Worm (Caenorhabditis elegans): Measurements from ENCODE around the gene B0281.4.

Gene B0281.4

DNA sequence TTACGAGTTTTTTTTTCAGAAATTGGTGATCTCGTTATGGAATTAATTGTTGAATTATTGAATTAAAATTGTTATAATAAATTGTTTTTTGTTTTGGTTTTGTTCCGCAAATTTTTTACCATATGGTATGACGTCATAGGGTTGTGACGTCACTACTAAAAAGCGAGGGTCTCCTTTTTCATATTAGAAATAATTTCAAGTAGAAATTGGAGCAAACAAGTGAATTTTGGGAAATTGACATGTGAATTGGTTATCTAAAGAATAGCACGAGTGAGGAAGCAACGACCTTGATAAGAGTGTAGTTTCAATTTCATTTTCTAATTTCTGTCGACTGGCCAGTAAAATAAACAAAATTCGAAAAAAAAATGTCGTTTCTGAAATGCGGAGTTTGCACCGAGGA, 36.9 kb upstream of the B0281.4 start, which contains the start of gene F43C11.7:
F43C11.7 (plus strand) TSS at position 326 of the 400 bp plus-strand sequence.
- TF ChIP-seq fos-1 (tag; optimal IDR thresholded peaks at IDR 0.05) (peak; percentile 60), gmeb-1 (tag; optimal IDR thresholded peaks at IDR 0.05) (peak; percentile 26), ztf-4 (tag; optimal IDR thresholded peaks at IDR 0.05) (no peak), snpc-4 (tag; optimal IDR thresholded peaks at IDR 0.05) (no peak), mab-5 (tag; optimal IDR thresholded peaks at IDR 0.05) (no peak)

DNA sequence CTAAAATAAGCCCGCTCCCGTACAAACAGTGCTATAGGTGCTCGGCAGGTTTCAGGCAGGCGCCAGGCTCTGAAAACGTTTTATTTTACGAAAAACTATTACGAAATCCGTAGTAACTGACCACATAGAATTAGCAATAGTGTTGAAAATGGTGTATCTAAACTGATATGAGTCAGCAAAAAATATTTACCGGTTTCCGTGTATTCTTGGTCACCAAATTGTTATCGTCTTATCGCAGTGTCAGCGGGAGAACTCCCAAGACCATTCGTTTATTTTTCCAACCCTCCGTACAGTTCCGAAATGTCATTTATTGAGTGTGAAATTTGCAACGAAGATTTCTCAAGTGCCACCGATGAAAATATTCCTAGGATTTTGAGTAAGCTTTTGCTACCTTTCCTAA, 33.6 kb upstream of the B0281.4 start, which contains the start of gene F43C11.8:
F43C11.8 (plus strand) TSS at position 301 of the 400 bp plus-strand sequence.
- TF ChIP-seq fos-1 (tag; optimal IDR thresholded peaks at IDR 0.05) (peak; percentile 1), lsy-2 (tag; optimal IDR thresholded peaks at IDR 0.05) (no peak)

DNA sequence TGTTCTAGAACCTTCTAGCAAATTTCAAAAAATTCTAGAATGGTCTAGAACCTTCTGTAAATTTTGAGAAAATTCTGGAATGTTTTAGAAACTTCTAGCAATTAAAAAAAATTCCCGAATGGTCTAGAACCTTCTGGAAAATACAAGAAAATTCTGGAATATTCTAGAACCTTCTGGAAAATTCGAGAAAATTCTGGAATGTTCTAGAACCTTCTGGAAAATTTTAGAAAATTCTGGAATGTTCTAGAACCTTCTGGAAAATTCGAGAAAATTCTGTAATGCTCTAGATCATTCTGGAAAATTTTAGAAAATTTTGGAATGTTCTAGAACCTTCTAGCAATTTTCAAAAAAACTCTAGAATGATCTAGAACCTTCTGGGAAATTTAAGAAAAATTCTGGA, 31.8 kb upstream of the B0281.4 start:
- TF ChIP-seq Y55F3AM.14 (GFP tag; optimal IDR thresholded peaks at IDR 0.05) (no peak), F13H6.1 (tag; optimal IDR thresholded peaks at IDR 0.05) (no peak), nhr-21 (tag; optimal IDR thresholded peaks at IDR 0.05) (no peak), dmd-4 (tag; optimal IDR thresholded peaks at IDR 0.05) (no peak), snpc-4 (tag; optimal IDR thresholded peaks at IDR 0.05) (no peak), nhr-129 (tag; optimal IDR thresholded peaks at IDR 0.05) (no peak), sma-9 (GFP tag; optimal IDR thresholded peaks at IDR 0.05) (no peak), sma-9 (tag; optimal IDR thresholded peaks at IDR 0.05) (no peak), blmp-1 (tag; optimal IDR thresholded peaks at IDR 0.05; ENCODE audit: insufficient read depth) (no peak), aly-2 (tag; optimal IDR thresholded peaks at IDR 0.05) (no peak), nhr-12 (tag; optimal IDR thresholded peaks at IDR 0.05) (no peak), ztf-4 (tag; optimal IDR thresholded peaks at IDR 0.05) (no peak)

DNA sequence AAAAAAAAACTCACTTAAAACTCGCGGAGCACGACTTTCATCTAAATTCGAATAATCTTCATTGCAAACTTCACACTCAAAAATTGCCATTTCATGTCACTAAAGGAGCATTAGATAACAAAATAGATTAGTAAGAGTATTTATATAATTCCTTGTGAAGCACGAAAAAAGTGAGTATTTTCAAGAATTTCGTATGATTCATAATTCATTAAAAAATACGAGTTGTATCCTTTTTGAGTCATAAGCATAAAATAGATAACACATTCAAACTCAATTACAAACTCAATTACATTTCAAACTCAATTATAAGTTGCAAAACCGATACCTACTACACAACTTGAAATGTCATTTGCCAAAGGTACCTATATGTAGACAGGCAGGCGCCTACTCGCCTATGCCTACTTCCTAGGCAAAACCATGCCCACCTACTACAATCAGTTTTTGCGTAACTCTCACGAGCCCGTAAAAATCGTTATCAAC, 30.4 kb upstream of the B0281.4 start, which contains the start of the genes ZK1240.8 and ZK1240.1:
ZK1240.8 (minus strand) TSS at position 101 of the 480 bp plus-strand sequence.
ZK1240.1 (plus strand) TSS at position 430 of the 480 bp plus-strand sequence.
- no peak for TF ChIP-seq aly-2 (tag; optimal IDR thresholded peaks at IDR 0.05)
- TF ChIP-seq blmp-1 (tag; optimal IDR thresholded peaks at IDR 0.05; ENCODE audit: insufficient read depth), result no peak
- TF ChIP-seq mab-5 (tag; optimal IDR thresholded peaks at IDR 0.05), result no peak
- no peak for TF ChIP-seq skn-1 (tag; optimal IDR thresholded peaks at IDR 0.05)
- TF ChIP-seq nhr-12 (tag; optimal IDR thresholded peaks at IDR 0.05), result no peak

DNA sequence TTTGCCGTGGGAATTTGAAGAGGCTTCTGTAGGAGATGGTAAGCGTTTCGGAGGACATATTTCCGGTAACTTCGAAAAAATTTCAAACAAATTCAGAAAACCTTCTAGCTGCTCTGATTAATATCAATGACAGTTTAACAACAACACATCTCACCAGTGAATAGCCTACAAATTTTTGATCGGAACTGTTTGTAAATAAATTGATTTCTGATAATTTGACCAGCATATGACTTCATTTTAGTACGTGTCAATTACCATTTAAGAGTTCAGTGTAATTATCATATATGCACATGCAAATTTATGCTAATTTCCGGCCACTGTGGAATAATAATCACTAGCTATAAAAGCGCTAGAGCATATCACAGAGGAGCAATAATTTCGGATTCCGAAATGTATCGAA, 26.3 kb upstream of the B0281.4 start, which contains the start of gene ZK1240.11:
ZK1240.11 (plus strand) TSS at position 301 of the 400 bp plus-strand sequence.
- TF ChIP-seq elt-1 (tag; optimal IDR thresholded peaks at IDR 0.05) (no peak), ama-1 (optimal IDR thresholded peaks at IDR 0.05) (no peak), ztf-4 (tag; optimal IDR thresholded peaks at IDR 0.05) (no peak), aly-2 (tag; optimal IDR thresholded peaks at IDR 0.05) (no peak), mbf-1 (tag; optimal IDR thresholded peaks at IDR 0.05) (no peak), nhr-10 (tag; optimal IDR thresholded peaks at IDR 0.05) (no peak), alr-1 (tag; optimal IDR thresholded peaks at IDR 0.05) (no peak), nhr-11 (tag; optimal IDR thresholded peaks at IDR 0.05) (no peak), nhr-23 (tag; optimal IDR thresholded peaks at IDR 0.05) (no peak), ZK546.5 (tag; optimal IDR thresholded peaks at IDR 0.05) (no peak), sem-4 (tag; optimal IDR thresholded peaks at IDR 0.05) (no peak), mdl-1 (tag; optimal IDR thresholded peaks at IDR 0.05) (no peak), fos-1 (tag; optimal IDR thresholded peaks at IDR 0.05) (no peak), C34F6.9 (tag; optimal IDR thresholded peaks at IDR 0.05) (no peak), crh-2 (tag; optimal IDR thresholded peaks at IDR 0.05) (no peak), nhr-25 (tag; optimal IDR thresholded peaks at IDR 0.05) (no peak)

DNA sequence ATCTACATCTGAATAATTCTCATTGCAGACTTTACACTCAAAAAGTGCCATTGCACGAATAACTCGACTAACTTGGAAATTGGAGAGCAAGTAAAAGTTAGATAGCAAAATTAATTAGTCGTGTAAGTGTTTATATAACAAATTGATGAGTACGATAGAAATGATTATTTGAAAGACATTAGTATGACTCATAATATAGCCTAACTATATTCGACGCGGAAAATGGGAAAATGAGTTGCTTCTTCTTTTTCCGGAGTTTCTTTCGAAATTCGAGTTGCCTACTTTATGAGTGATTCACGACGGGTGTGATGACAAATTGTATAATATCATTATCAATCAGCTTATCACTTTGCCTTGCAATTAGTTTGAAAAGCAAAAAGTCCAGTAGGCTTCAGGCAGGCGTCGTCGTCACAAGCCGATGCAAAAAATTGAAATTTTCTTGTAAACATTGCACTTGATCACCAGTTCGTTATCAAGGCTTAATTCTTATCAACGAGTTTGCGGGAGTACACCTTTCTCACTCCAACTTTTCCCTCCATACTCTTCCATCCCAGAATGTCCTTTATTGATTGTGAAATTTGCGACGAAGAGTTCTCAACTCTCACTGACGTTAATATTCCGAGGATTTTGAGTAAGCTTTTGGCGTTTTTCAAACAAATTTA, 24.3 kb upstream of the B0281.4 start, which contains the start of the genes ZK1240.6 and ZK1240.2:
ZK1240.6 (minus strand) TSS at position 51 of the 662 bp plus-strand sequence.
ZK1240.2 (plus strand) TSS at position 520 of the 662 bp plus-strand sequence.
- TF ChIP-seq nhr-6 (tag; optimal IDR thresholded peaks at IDR 0.05) (no peak), sma-9 (GFP tag; optimal IDR thresholded peaks at IDR 0.05) (peak; percentile 21), sma-9 (tag; optimal IDR thresholded peaks at IDR 0.05) (no peak), ama-1 (optimal IDR thresholded peaks at IDR 0.05) (no peak), elt-3 (tag; optimal IDR thresholded peaks at IDR 0.05) (no peak), ceh-16 (tag; optimal IDR thresholded peaks at IDR 0.05) (no peak), mbf-1 (tag; optimal IDR thresholded peaks at IDR 0.05) (no peak), mab-5 (tag; optimal IDR thresholded peaks at IDR 0.05) (no peak), fos-1 (tag; optimal IDR thresholded peaks at IDR 0.05) (peak; percentile 76), unc-39 (tag; optimal IDR thresholded peaks at IDR 0.05) (no peak), lin-13 (GFP tag; optimal IDR thresholded peaks at IDR 0.05) (no peak), dmd-4 (tag; optimal IDR thresholded peaks at IDR 0.05) (no peak), egl-27 (tag; optimal IDR thresholded peaks at IDR 0.05) (no peak), lin-11 (tag; optimal IDR thresholded peaks at IDR 0.05) (no peak), nhr-129 (tag; optimal IDR thresholded peaks at IDR 0.05) (no peak), lsy-2 (tag; optimal IDR thresholded peaks at IDR 0.05) (no peak), alr-1 (tag; optimal IDR thresholded peaks at IDR 0.05) (no peak)

Measured in whole organism, L2 larva.